Worm (Caenorhabditis elegans): ENCODE measurements around the gene pgp-11.

DNA sequence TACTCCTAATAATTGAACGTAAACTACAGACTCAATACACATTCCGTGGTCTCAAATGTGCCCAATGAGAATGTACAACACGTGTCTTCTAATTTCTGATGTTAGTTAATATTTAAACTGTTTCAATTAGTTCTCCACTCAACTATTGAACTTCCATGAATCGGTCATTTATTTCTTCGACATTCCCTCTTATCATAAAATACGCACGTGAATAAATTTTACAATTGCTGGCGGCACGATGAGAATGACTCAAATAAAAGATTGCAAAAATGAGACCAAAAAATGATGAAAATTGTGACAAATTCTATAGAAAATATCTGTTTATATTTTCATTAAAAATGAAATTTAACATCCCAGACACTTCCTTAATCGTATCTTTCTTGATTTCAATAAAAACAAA is 695 bp upstream of the pgp-11 start:
- TF ChIP-seq ztf-23 (GFP tag; IDR thresholded peaks at IDR 0.05) = no peak
- no peak for TF ChIP-seq ztf-29 (GFP tag; IDR thresholded peaks at IDR 0.05)
- TF ChIP-seq ref-1 (GFP tag; conservative IDR thresholded peaks at IDR 0.05) = no peak
- no peak for TF ChIP-seq flt-1 (GFP tag; IDR thresholded peaks at IDR 0.05)

All from whole organism, midembryonic.